Worm (Caenorhabditis elegans): ENCODE measurements around the gene suex-2.
A peak's percentile ranks its signal among the peaks of the same experiment; 100 is the strongest.

The suex-2 gene

DNA sequence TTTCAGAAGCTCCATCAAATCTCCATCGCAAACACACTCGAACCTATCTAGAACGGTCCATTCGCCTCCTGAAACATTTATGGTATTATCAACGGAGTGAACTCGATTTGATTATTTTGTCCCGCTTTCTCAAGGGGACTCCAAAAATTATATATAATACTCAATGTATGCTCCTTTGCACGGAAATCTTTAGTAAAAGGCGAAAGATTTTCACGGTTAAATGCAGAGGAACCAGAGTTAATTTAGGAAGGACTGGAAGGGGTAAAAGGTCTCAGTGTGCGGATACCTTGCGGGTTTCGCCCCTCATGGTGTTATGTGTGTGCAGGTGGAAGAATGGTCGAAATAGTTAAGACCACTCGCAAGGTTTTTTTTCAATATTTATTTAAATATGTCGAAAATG lies 33.1 kb downstream of the suex-2 start:
- peak; percentile 74 for TF ChIP-seq tbp1 (GFP tag; optimal IDR thresholded peaks at IDR 0.05)
- TF ChIP-seq pbrm-1 (GFP tag; IDR thresholded peaks at IDR 0.05): peak; percentile 57; the same call in 1 of the 2 replicates
- peak; percentile 93 for TF ChIP-seq snpc-1.1 (tag; optimal IDR thresholded peaks at IDR 0.05; ENCODE audit: insufficient read depth)
- TF ChIP-seq him-1 (tag; optimal IDR thresholded peaks at IDR 0.05): peak; percentile 69
- peak; percentile 90 for TF ChIP-seq attf-6 (GFP tag; IDR thresholded peaks at IDR 0.05)
- peak; percentile 20 for TF ChIP-seq lsl-1 (GFP tag; optimal IDR thresholded peaks at IDR 0.05)
- no peak for TF ChIP-seq lir-1 (GFP tag; conservative IDR thresholded peaks at IDR 0.05)
- TF ChIP-seq hmg-1.2 (GFP tag; IDR thresholded peaks at IDR 0.05): peak; percentile 89
- TF ChIP-seq Y53G8AR.9 (GFP tag; conservative IDR thresholded peaks at IDR 0.05): no peak
- peak; percentile 73 for TF ChIP-seq snpc-1.3 (tag; optimal IDR thresholded peaks at IDR 0.05; ENCODE audit: insufficient read depth)
- no peak for TF ChIP-seq F10E7.11 (tag; optimal IDR thresholded peaks at IDR 0.05)
- TF ChIP-seq D2030.7 (GFP tag; IDR thresholded peaks at IDR 0.05): peak; percentile 69; the same call in 1 of the 2 replicates
- TF ChIP-seq F49E8.2 (tag; optimal IDR thresholded peaks at IDR 0.05; ENCODE audit: insufficient read depth): peak; percentile 26
- TF ChIP-seq snpc-3.4 (tag; optimal IDR thresholded peaks at IDR 0.05): peak; percentile 81
- TF ChIP-seq lin-26 (GFP tag; IDR thresholded peaks at IDR 0.05): peak; percentile 56; the same call in 1 of the 2 replicates
- peak; percentile 92 for TF ChIP-seq snpc-4 (GFP tag; optimal IDR thresholded peaks at IDR 0.05)
- peak; percentile 84 to 95 (median 94) for TF ChIP-seq snpc-4 (tag; optimal IDR thresholded peaks at IDR 0.05)
- no peak for TF ChIP-seq ceh-91 (GFP tag; IDR thresholded peaks at IDR 0.05)

DNA sequence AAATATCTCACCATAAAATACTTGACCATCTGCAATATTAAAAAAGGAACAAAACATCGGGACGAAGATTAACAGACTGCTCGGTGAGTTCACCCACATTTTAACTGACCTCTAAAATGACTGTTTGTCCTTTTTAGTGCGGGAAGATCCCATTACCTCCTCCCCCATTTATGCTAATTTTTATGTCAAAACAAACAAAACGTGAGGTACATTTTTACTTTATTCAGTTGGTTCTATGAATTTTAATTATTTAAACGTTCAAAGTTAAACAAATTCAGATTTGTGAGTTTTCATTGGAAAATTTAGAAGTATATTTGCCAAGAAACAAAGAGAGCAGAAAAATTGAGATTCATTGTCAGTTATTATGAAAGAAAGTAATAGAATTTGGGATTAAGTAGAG lies 34.5 kb downstream of the suex-2 start, which contains the start of gene C53D6.8:
Gene C53D6.8, minus strand, starts transcription at position 101 of the 400 bp plus-strand sequence.
- TF ChIP-seq sptf-2 (GFP tag; optimal IDR thresholded peaks at IDR 0.05) (no peak), Y53F4B.3 (GFP tag; IDR thresholded peaks at IDR 0.05) (no peak), C17E4.6 (GFP tag; IDR thresholded peaks at IDR 0.05) (no peak), C06A6.2 (GFP tag; conservative IDR thresholded peaks at IDR 0.05) (no peak), F55B11.4 (tag; optimal IDR thresholded peaks at IDR 0.05; ENCODE audit: borderline replicate concordance, insufficient read depth) (no peak), nhr-179 (tag; optimal IDR thresholded peaks at IDR 0.05) (no peak), mes-4 (tag; optimal IDR thresholded peaks at IDR 0.05) (no peak), xnd-1 (tag; optimal IDR thresholded peaks at IDR 0.05) (no peak)

- TF ChIP-seq sea-2 (GFP tag; IDR thresholded peaks at IDR 0.05) (no peak), F57A8.1 (GFP tag; optimal IDR thresholded peaks at IDR 0.05) (no peak), rcor-1 (GFP tag; IDR thresholded peaks at IDR 0.05) (no peak), efl-1 (GFP tag; optimal IDR thresholded peaks at IDR 0.05) (no peak), dpff-1 (tag; optimal IDR thresholded peaks at IDR 0.05) (no peak), K11D2.4 (GFP tag; IDR thresholded peaks at IDR 0.05) (no peak), egl-44 (GFP tag; IDR thresholded peaks at IDR 0.05) (no peak)
These were observed 37.2 kb downstream of the suex-2 start, which contains the start of gene unc-129 for ce11 chrIV:9005310-9005709. Gene unc-129 (minus strand): TSS chrIV:9005410.

- TF ChIP-seq Y53F4B.3 (GFP tag; IDR thresholded peaks at IDR 0.05): no peak
These were observed 39.9 kb downstream of the suex-2 start for ce11 chrIV:9007947-9008346.
